Worm (Caenorhabditis elegans): Measurements from ENCODE around the gene atln-1.

DNA sequence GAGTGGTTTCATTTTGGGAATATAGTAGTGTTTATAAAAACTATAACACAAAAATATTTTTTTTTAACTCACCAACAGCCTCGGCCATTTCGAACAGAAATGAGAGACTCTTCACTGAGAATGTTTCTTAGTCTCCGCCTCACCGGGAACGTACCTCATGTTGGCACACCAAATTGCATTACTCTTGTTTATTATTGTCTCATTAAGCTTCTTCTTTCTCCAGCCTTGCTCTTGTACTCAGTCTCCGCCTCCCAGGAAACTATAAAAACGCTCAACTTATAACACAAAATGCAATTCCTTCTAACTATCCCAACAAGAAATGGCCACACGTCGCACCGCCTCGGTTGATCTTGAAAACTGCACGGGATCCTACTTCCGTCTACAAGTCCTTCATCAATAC lies 44.1 kb downstream of the atln-1 start, which contains the start of the genes Y54G2A.48 and pudl-1:
- TF ChIP-seq elt-2 (tag; optimal IDR thresholded peaks at IDR 0.05): no peak
- no peak for TF ChIP-seq nhr-19 (GFP tag; conservative IDR thresholded peaks at IDR 0.05)
- no peak for TF ChIP-seq nhr-77 (tag; optimal IDR thresholded peaks at IDR 0.05)
- TF ChIP-seq isw-1 (GFP tag; IDR thresholded peaks at IDR 0.05): no peak
- TF ChIP-seq elt-3 (tag; optimal IDR thresholded peaks at IDR 0.05): no peak
- no peak for TF ChIP-seq tlp-1 (tag; optimal IDR thresholded peaks at IDR 0.05)
- TF ChIP-seq lin-39 (tag; optimal IDR thresholded peaks at IDR 0.05): no peak
- TF ChIP-seq fos-1 (tag; optimal IDR thresholded peaks at IDR 0.05): no peak
- TF ChIP-seq ztf-11 (tag; optimal IDR thresholded peaks at IDR 0.05): no peak
- TF ChIP-seq egl-27 (tag; optimal IDR thresholded peaks at IDR 0.05): no peak

All from whole organism, L1 larva.